Worm (Caenorhabditis elegans) whole organism, mixed stage, embryonic: ENCODE results near the gene T22G5.3.

Source experiments
- ces-1 ChIP-seq: fragments of 150-350 bp; optimal IDR thresholded peaks from 2 replicates; lab custom pipeline; 2014; ENCODE audit warnings: missing biosample characterization, missing genetic modification reagents, missing genetic modification characterization
- ham-2 ChIP-seq: fragments of 200-800 bp; sonication (Bioruptor generic); optimal IDR thresholded peaks from 2 replicates; lab custom pipeline; 2018; ENCODE audit warnings: mild to moderate bottlenecking, missing genetic modification characterization, missing compliant biosample characterization
- lin-32 ChIP-seq: fragments of 200-800 bp; sonication (Bioruptor generic); optimal IDR thresholded peaks from 2 replicates; lab custom pipeline; 2018; ENCODE audit warnings: mild to moderate bottlenecking, missing genetic modification characterization, missing compliant biosample characterization
- mab-5 ChIP-seq: fragments of 150-350 bp; optimal IDR thresholded peaks from 2 replicates; lab custom pipeline; 2014; ENCODE audit warnings: missing biosample characterization, missing genetic modification characterization
- mep-1 ChIP-seq: fragments of 150-350 bp; optimal IDR thresholded peaks from 2 replicates; lab custom pipeline; 2017; ENCODE audit warnings: missing biosample characterization, missing genetic modification reagents, missing genetic modification characterization, inconsistent platforms
- nhr-28 ChIP-seq: fragments of 150-350 bp; optimal IDR thresholded peaks from 2 replicates; lab custom pipeline; 2014; ENCODE audit warnings: missing biosample characterization, missing genetic modification characterization
- unc-62 ChIP-seq: fragments of 150-350 bp; optimal IDR thresholded peaks from 2 replicates; lab custom pipeline; 2014; ENCODE audit warnings: missing biosample characterization, missing genetic modification reagents, missing genetic modification characterization

ce11 chrV:13915390-13915789, 34.7 kb downstream of the T22G5.3 start, which contains the start of gene gcy-32:
- TF ChIP-seq ham-2 (GFP tag; lab: Kevin White, UChicago) (no peak), mab-5 (tag; lab: Kevin White, UChicago) (no peak), unc-62 (GFP tag; lab: Kevin White, UChicago) (no peak), ces-1 (GFP tag; lab: Kevin White, UChicago) (no peak), mep-1 (no peak), nhr-28 (tag; lab: Kevin White, UChicago) (no peak), lin-32 (GFP tag; lab: Kevin White, UChicago) (no peak)
